Worm (Caenorhabditis elegans) whole organism, L4 larva: ENCODE results near the gene mlp-1.

ENCODE experiments used
- Y5F2A.4 ChIP-seq: fragments of 200-800 bp; sonication (Bioruptor generic); optimal IDR thresholded peaks from 2 replicates; lab custom pipeline; 2018; ENCODE audit warnings: mild to moderate bottlenecking, missing genetic modification characterization, missing compliant biosample characterization
- ZK337.2 ChIP-seq: fragments of 200-800 bp; sonication (Bioruptor generic); IDR thresholded peaks from 2 replicates; pipeline ENCODE4 v1.3.6; 2022; ENCODE audit warnings: missing genetic modification reagents, missing genetic modification characterization, missing compliant biosample characterization
- ZK546.5 ChIP-seq, 2 experiments: sonication (generic microtip); optimal IDR thresholded peaks; 2 replicates each; lab custom pipeline; 2017; ENCODE audit warnings: missing biosample characterization in 2 of 2, missing genetic modification characterization in 2 of 2
- aha-1 ChIP-seq: fragments of 150-350 bp; peaks from one replicate; lab custom pipeline; 2014; ENCODE audit warnings: missing biosample characterization, missing genetic modification characterization
- aly-2 ChIP-seq: sonication (generic microtip); optimal IDR thresholded peaks from 2 replicates; lab custom pipeline; 2018; ENCODE audit warnings: missing biosample characterization, missing genetic modification characterization
- arid-1 ChIP-seq: fragments of 200-800 bp; sonication (Bioruptor generic); conservative IDR thresholded peaks from 2 replicates; pipeline ENCODE4 v1.3.6; 2022; ENCODE audit warnings: missing genetic modification reagents, missing genetic modification characterization, missing compliant biosample characterization
- ceh-32 ChIP-seq: sonication (generic microtip); optimal IDR thresholded peaks from 2 replicates; lab custom pipeline; 2016; ENCODE audit warnings: mild to moderate bottlenecking, missing genetic modification characterization, missing compliant biosample characterization; ENCODE audit not compliant: poor library complexity
- ceh-62 ChIP-seq: sonication (generic microtip); optimal IDR thresholded peaks from 2 replicates; lab custom pipeline; 2017; ENCODE audit warnings: missing biosample characterization, missing genetic modification characterization
- daf-16 ChIP-seq, 3 experiments: sonication (generic microtip); optimal IDR thresholded peaks; 2 replicates each; lab custom pipeline; 2016 to 2017; ENCODE audit warnings: missing genetic modification characterization in 3 of 3, missing genetic modification reagents in 3 of 3, mild to moderate bottlenecking in 2 of 3, missing compliant biosample characterization in 2 of 3, missing biosample characterization in 1 of 3, moderate library complexity in 1 of 3
- dmd-6 ChIP-seq: fragments of 200-800 bp; sonication (Bioruptor generic); IDR thresholded peaks from 2 replicates; pipeline ENCODE4 v1.3.6; 2022; ENCODE audit warnings: missing genetic modification reagents, missing genetic modification characterization, missing compliant biosample characterization
- dmd-9 ChIP-seq: fragments of 200-800 bp; sonication (Bioruptor generic); IDR thresholded peaks from 2 replicates; pipeline ENCODE4 v1.3.6; 2022; ENCODE audit warnings: missing genetic modification reagents, missing genetic modification characterization, missing compliant biosample characterization
- dve-1 ChIP-seq: sonication (generic microtip); optimal IDR thresholded peaks from 2 replicates; lab custom pipeline; 2017; ENCODE audit warnings: antibody characterized with exemption, mild to moderate bottlenecking, missing genetic modification characterization, missing compliant biosample characterization; ENCODE audit not compliant: insufficient read depth
- fos-1 ChIP-seq: fragments of 150-350 bp; optimal IDR thresholded peaks from 2 replicates; lab custom pipeline; 2014; ENCODE audit warnings: missing biosample characterization, missing genetic modification characterization
- gei-8 ChIP-seq: fragments of 200-800 bp; sonication (Bioruptor generic); optimal IDR thresholded peaks from 2 replicates; lab custom pipeline; 2018; ENCODE audit warnings: mild to moderate bottlenecking, missing genetic modification characterization, missing compliant biosample characterization
- hlh-11 ChIP-seq: fragments of 200-800 bp; sonication (Bioruptor generic); optimal IDR thresholded peaks from 2 replicates; lab custom pipeline; 2018; ENCODE audit warnings: mild to moderate bottlenecking, missing genetic modification characterization, missing compliant biosample characterization
- hlh-30 ChIP-seq: sonication (generic microtip); optimal IDR thresholded peaks from 2 replicates; lab custom pipeline; 2017; ENCODE audit warnings: antibody characterized with exemption, mild to moderate bottlenecking, missing genetic modification characterization, missing compliant biosample characterization; ENCODE audit not compliant: insufficient read depth
- hmg-1.1 ChIP-seq: fragments of 200-800 bp; sonication (Bioruptor generic); IDR thresholded peaks from 2 replicates; pipeline ENCODE4 v1.3.6; 2022; ENCODE audit warnings: missing genetic modification reagents, missing genetic modification characterization, missing compliant biosample characterization
- lin-29 ChIP-seq: fragments of 200-800 bp; sonication (Bioruptor generic); IDR thresholded peaks from 2 replicates; pipeline ENCODE4 v1.3.6; 2022; ENCODE audit warnings: missing genetic modification reagents, missing genetic modification characterization, missing compliant biosample characterization
- lin-39 ChIP-seq: fragments of 150-350 bp; optimal IDR thresholded peaks from 2 replicates; lab custom pipeline; 2014; ENCODE audit warnings: missing biosample characterization, missing genetic modification reagents, missing genetic modification characterization
- lsy-2 ChIP-seq, 2 experiments: fragments of 150-350 bp in 1 of 2; sonication (generic microtip) in 1 of 2; optimal IDR thresholded peaks; 2 replicates each; lab custom pipeline; 2014 to 2017; ENCODE audit warnings: missing biosample characterization in 2 of 2, missing genetic modification characterization in 2 of 2
- madf-5 ChIP-seq, 2 experiments: fragments of 200-800 bp; sonication (Bioruptor generic); IDR thresholded peaks; 2 replicates each; pipeline ENCODE4 v1.3.6; 2022; ENCODE audit warnings: missing compliant biosample characterization in 2 of 2, missing genetic modification characterization in 2 of 2
- mdl-1 ChIP-seq, 2 experiments: fragments of 150-350 bp in 1 of 2; sonication (generic microtip) in 1 of 2; optimal IDR thresholded peaks; 2 replicates each; lab custom pipeline; 2014 to 2017; ENCODE audit warnings: missing biosample characterization in 2 of 2, missing genetic modification characterization in 2 of 2
- mdt-29 ChIP-seq: fragments of 200-800 bp; sonication (Bioruptor generic); IDR thresholded peaks from 2 replicates; pipeline ENCODE4 v1.3.6; 2022; ENCODE audit warnings: missing genetic modification reagents, missing genetic modification characterization, missing compliant biosample characterization
- mes-2 ChIP-seq: sonication (generic microtip); optimal IDR thresholded peaks from 2 replicates; lab custom pipeline; 2016; ENCODE audit warnings: missing genotype, mild to moderate bottlenecking, missing genetic modification characterization, missing compliant biosample characterization; ENCODE audit not compliant: poor library complexity, severe bottlenecking
- nhr-11 ChIP-seq: fragments of 150-350 bp; optimal IDR thresholded peaks from 2 replicates; lab custom pipeline; 2014; ENCODE audit warnings: missing biosample characterization, missing genetic modification characterization
- nhr-28 ChIP-seq: fragments of 150-350 bp; optimal IDR thresholded peaks from 2 replicates; lab custom pipeline; 2014; ENCODE audit warnings: missing biosample characterization, missing genetic modification characterization
- nhr-48 ChIP-seq: sonication (generic microtip); optimal IDR thresholded peaks from 2 replicates; lab custom pipeline; 2016; ENCODE audit warnings: mild to moderate bottlenecking, missing genetic modification characterization, missing compliant biosample characterization
- nhr-6 ChIP-seq: fragments of 150-350 bp; optimal IDR thresholded peaks from 2 replicates; lab custom pipeline; 2014; ENCODE audit warnings: missing biosample characterization, missing genetic modification characterization
- pha-4 ChIP-seq, 2 experiments: fragments of 150-350 bp in 1 of 2; fragments of 200-800 bp in 1 of 2; sonication (Bioruptor generic) in 1 of 2; IDR thresholded peaks in 1 of 2; optimal IDR thresholded peaks in 1 of 2; 2 replicates each; pipeline versions ENCODE4 v1.3.6 to Lab custom; 2014 to 2022; ENCODE audit warnings: missing genetic modification characterization in 2 of 2, missing genetic modification reagents in 2 of 2, missing biosample characterization in 1 of 2, missing compliant biosample characterization in 1 of 2
- php-3 ChIP-seq: fragments of 200-800 bp; sonication (Bioruptor generic); IDR thresholded peaks from 2 replicates; pipeline ENCODE4 v1.3.6; 2022; ENCODE audit warnings: missing genetic modification reagents, missing genetic modification characterization, missing compliant biosample characterization
- snpc-1.2 ChIP-seq: fragments of 200-800 bp; sonication (Bioruptor generic); IDR thresholded peaks from 2 replicates; pipeline ENCODE4 v1.3.6; 2022; ENCODE audit warnings: missing genetic modification reagents, missing genetic modification characterization, missing compliant biosample characterization
- spr-3 ChIP-seq: fragments of 200-800 bp; sonication (Bioruptor generic); optimal IDR thresholded peaks from 2 replicates; lab custom pipeline; 2018; ENCODE audit warnings: mild to moderate bottlenecking, missing genetic modification characterization, missing compliant biosample characterization
- unc-130 ChIP-seq: sonication (generic microtip); optimal IDR thresholded peaks from 2 replicates; lab custom pipeline; 2016; ENCODE audit warnings: missing genetic modification reagents, missing genetic modification characterization, missing compliant biosample characterization
- unc-62 ChIP-seq, 3 experiments: fragments of 150-350 bp in 1 of 3; sonication (generic microtip); optimal IDR thresholded peaks in 2 of 3; peaks in 1 of 3; 1 replicate in 1 of 3; 2 replicates in 2 of 3; lab custom pipeline; 2014 to 2017; ENCODE audit warnings: missing biosample characterization in 3 of 3, missing genetic modification characterization in 3 of 3, missing genetic modification reagents in 3 of 3, missing genotype in 1 of 3
- zfp-2 ChIP-seq: sonication (generic microtip); optimal IDR thresholded peaks from 2 replicates; lab custom pipeline; 2016; ENCODE audit warnings: mild to moderate bottlenecking, missing genetic modification characterization, missing compliant biosample characterization
- zip-11 ChIP-seq: fragments of 200-800 bp; sonication (Bioruptor generic); IDR thresholded peaks from 2 replicates; pipeline ENCODE4 v1.3.6; 2022; ENCODE audit warnings: missing genetic modification characterization, missing compliant biosample characterization
- ztf-7 ChIP-seq: fragments of 150-350 bp; optimal IDR thresholded peaks from 2 replicates; lab custom pipeline; 2014; ENCODE audit warnings: missing biosample characterization, missing genetic modification characterization

The mlp-1 gene

DNA sequence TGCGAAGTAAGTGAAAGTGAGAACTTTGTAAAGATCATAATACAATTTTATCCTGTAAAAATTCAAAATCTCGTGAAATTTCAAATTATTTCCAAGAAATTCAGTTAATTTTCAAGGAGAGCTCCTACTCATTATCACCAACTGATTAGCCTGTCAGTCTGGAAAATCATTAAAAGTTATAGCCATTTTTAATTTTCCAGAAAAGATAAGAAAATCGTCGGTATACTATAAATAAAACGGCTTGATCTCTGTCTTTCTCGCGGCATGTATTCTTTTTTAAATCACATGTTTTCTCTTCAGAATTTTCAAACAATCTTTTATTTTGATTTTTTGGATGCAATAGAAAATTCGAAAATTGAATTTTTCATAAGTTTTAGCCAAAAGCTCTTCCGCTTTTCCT lies 25.9 kb downstream of the mlp-1 start:
- no peak for TF ChIP-seq mdt-29 (GFP tag; lab: Robert Waterston, UW)
- TF ChIP-seq pha-4 (GFP tag; IDR thresholded peaks at IDR 0.05; lab: Robert Waterston, UW), result no peak
- no peak for TF ChIP-seq pha-4 (tag; optimal IDR thresholded peaks at IDR 0.05; lab: Kevin White, UChicago)
- peak; percentile 60; the same call in 1 of the 2 replicates for TF ChIP-seq php-3 (GFP tag; lab: Robert Waterston, UW)
- TF ChIP-seq arid-1 (GFP tag; lab: Robert Waterston, UW), result no peak
- TF ChIP-seq dmd-6 (GFP tag; lab: Robert Waterston, UW), result peak; percentile 32; the same call in 1 of the 2 replicates
- peak; percentile 43 for TF ChIP-seq dve-1

DNA sequence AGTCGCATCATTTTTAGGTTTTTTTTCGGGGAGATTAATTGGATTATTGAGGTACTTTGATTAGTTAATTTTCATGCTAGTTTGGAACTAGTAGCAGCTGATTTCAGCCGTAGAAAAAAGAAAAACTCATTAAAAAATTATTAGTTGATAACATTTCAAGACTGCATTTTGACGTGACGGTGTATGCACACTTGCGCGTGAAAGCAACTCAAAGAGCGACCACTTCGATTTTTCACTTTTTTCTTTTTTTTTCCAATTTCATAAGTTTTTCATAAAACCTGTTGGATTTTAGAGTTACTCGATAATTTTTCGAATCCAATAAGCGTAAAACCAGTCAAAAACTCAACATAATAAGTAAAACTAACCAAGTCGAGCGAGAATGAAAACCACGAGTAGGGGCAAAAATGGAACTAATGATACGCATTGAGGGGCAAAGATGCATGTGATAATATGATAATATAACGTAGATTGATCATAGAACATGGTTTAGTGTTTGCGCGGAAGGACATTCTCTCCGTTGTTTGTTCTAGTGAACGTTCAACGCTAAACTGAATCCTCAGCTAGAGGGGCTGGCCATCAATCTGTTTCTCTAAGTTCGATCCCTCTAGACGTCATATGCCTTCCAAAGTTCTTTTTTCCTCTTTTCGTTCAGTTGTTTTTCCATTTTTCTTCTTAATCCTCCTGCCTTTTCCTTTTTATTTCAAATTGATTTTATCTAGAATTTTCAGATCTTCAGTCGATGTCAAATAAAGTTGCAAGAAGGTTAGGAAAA lies 26.5 kb downstream of the mlp-1 start, which contains the start of the genes F25B5.6 and F25B5.3:
TSS of gene F25B5.6 (minus strand) at position 572 of the 772 bp plus-strand sequence.
TSS of gene F25B5.3 (plus strand) at position 722 of the 772 bp plus-strand sequence.
- TF ChIP-seq nhr-11, result no peak
- no peak for TF ChIP-seq dmd-9 (GFP tag; lab: Robert Waterston, UW)
- TF ChIP-seq nhr-6, result no peak
- no peak for TF ChIP-seq dmd-6 (GFP tag; lab: Robert Waterston, UW)
- no peak for TF ChIP-seq snpc-1.2 (GFP tag; lab: Robert Waterston, UW)
- TF ChIP-seq ZK337.2 (GFP tag; lab: Robert Waterston, UW), result no peak
- no peak for TF ChIP-seq ceh-32 (tag; lab: Kevin White, UChicago)
- no peak for TF ChIP-seq unc-130
- TF ChIP-seq nhr-48 (tag; lab: Kevin White, UChicago), result no peak
- no peak for TF ChIP-seq Y5F2A.4 (GFP tag; lab: Kevin White, UChicago)
- TF ChIP-seq zfp-2, result no peak
- TF ChIP-seq hlh-30 (tag; lab: Kevin White, UChicago), result peak; percentile 76
- no peak for TF ChIP-seq madf-5 (GFP tag; IDR thresholded peaks at IDR 0.05; lab: Robert Waterston, UW)
- TF ChIP-seq ceh-62 (tag; lab: Kevin White, UChicago), result no peak
- TF ChIP-seq daf-16 (GFP tag; optimal IDR thresholded peaks at IDR 0.05; lab: Kevin White, UChicago), result no peak
- peak; percentile 13 for TF ChIP-seq daf-16 (tag; optimal IDR thresholded peaks at IDR 0.05; lab: Kevin White, UChicago)
- no peak for TF ChIP-seq hmg-1.1
- peak; percentile 40 for TF ChIP-seq mes-2 (tag; lab: Kevin White, UChicago)
- TF ChIP-seq lsy-2 (tag; optimal IDR thresholded peaks at IDR 0.05; lab: Kevin White, UChicago), result peak in 1 of 2 experiments; percentile 21
- no peak for TF ChIP-seq spr-3 (GFP tag; lab: Kevin White, UChicago)
- peak; percentile 44 for TF ChIP-seq hlh-11 (tag; lab: Kevin White, UChicago)
- TF ChIP-seq nhr-28 (tag; lab: Kevin White, UChicago), result peak; percentile 57
- TF ChIP-seq ztf-7 (tag; lab: Kevin White, UChicago), result no peak
- TF ChIP-seq fos-1 (tag; lab: Kevin White, UChicago), result no peak
- TF ChIP-seq gei-8 (GFP tag; lab: Kevin White, UChicago), result no peak
- TF ChIP-seq dve-1, result peak; percentile 8
- TF ChIP-seq zip-11 (GFP tag; lab: Robert Waterston, UW), result no peak
- no peak for TF ChIP-seq ZK546.5 (tag; optimal IDR thresholded peaks at IDR 0.05; lab: Kevin White, UChicago)
- 0 out of 2 replicates have a peak, but pooled peaks have one; percentile 7 for TF ChIP-seq arid-1 (GFP tag; lab: Robert Waterston, UW)
- no peak for TF ChIP-seq lin-29
- TF ChIP-seq lin-39 (tag; lab: Kevin White, UChicago), result no peak
- no peak for TF ChIP-seq aly-2 (tag; lab: Kevin White, UChicago)
- peak in 1 of 2 experiments; percentile 69 for TF ChIP-seq mdl-1 (tag; optimal IDR thresholded peaks at IDR 0.05; lab: Kevin White, UChicago)
- peak; percentile 75 for TF ChIP-seq aha-1 (tag; lab: Kevin White, UChicago)
- peak in 1 of 2 experiments; percentile 68 for TF ChIP-seq unc-62 (GFP tag; optimal IDR thresholded peaks at IDR 0.05 in 1 of 2; lab: Kevin White, UChicago)
- no peak for TF ChIP-seq unc-62 (tag; optimal IDR thresholded peaks at IDR 0.05; lab: Kevin White, UChicago)
